Fruit fly (Drosophila melanogaster): ENCODE measurements around the gene CG5273.
A peak's percentile ranks its signal among the peaks of the same experiment; 100 is the strongest.

CG5273 gene

DNA sequence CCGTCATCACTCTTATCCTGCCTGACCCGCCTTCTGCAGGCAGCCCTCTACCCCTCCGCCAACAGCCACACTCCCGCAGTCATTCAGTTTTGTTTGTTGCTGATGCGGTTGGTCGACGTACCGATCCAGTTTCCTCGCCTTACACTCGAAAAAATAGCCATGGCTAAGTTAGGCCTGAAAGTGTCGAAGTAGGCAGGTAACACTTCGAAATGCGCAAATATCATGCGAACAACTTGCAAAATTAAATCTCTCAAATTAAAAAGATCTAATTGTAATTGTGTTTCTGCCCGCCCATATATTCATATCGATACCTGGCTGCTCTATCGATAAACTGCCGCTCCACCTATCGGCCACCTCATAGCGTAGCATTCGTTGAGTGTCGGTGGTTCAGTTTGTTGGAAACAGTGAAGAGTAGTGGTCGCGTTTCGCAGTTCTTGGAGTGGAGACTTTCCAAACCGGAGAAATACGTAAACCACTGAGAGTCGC, 10.3 kb downstream of the CG5273 start, which contains the start of gene fz3 (continued):
- TF ChIP-seq achi (GFP tag; optimal IDR thresholded peaks at IDR 0.05) (peak; percentile 64), esn (GFP tag; optimal IDR thresholded peaks at IDR 0.05) (peak; percentile 82), Sox15 (GFP tag; optimal IDR thresholded peaks at IDR 0.05) (no peak), CG10631 (GFP tag; optimal IDR thresholded peaks at IDR 0.05) (peak; percentile 77), pdm3 (GFP tag; optimal IDR thresholded peaks at IDR 0.05) (peak; percentile 76), CG8119 (GFP tag; IDR thresholded peaks at IDR 0.05) (peak; percentile 64; the same call in 2 of the 3 replicates), lz (GFP tag; optimal IDR thresholded peaks at IDR 0.05) (peak; percentile 81), net (GFP tag; optimal IDR thresholded peaks at IDR 0.05) (peak; percentile 76), Hr38 (GFP tag; optimal IDR thresholded peaks at IDR 0.05) (no peak), salr (GFP tag; optimal IDR thresholded peaks at IDR 0.05) (peak in 1 of 2 experiments; percentile 58), vri (GFP tag; optimal IDR thresholded peaks at IDR 0.05) (peak; percentile 76), Ets21C (GFP tag; optimal IDR thresholded peaks at IDR 0.05) (peak; percentile 65), Lpt (GFP tag; optimal IDR thresholded peaks at IDR 0.05) (peak; percentile 32), cyc (GFP tag; optimal IDR thresholded peaks at IDR 0.05) (peak; percentile 71), fkh (GFP tag; optimal IDR thresholded peaks at IDR 0.05) (no peak), dac (GFP tag; optimal IDR thresholded peaks at IDR 0.05) (peak; percentile 62), CG34406 (GFP tag; optimal IDR thresholded peaks at IDR 0.05) (peak; percentile 65), CG6276 (GFP tag; optimal IDR thresholded peaks at IDR 0.05) (peak; percentile 58), fd85E (GFP tag; optimal IDR thresholded peaks at IDR 0.05) (no peak), CG6792 (GFP tag; optimal IDR thresholded peaks at IDR 0.05) (peak; percentile 66)

dm6 chrX:771431-772064, 12.2 kb downstream of the CG5273 start:
- TF ChIP-seq CG15336 (GFP tag; IDR thresholded peaks at IDR 0.05) (no peak), vri (GFP tag; optimal IDR thresholded peaks at IDR 0.05) (no peak), CG10631 (GFP tag; optimal IDR thresholded peaks at IDR 0.05) (peak; percentile 10), CG6163 (GFP tag; IDR thresholded peaks at IDR 0.05) (0 out of 3 replicates have a peak, but pooled peaks have one; percentile 31), Met (GFP tag; optimal IDR thresholded peaks at IDR 0.05) (peak; percentile 13), CG1621 (tag; optimal IDR thresholded peaks at IDR 0.05) (peak; percentile 8), fd85E (GFP tag; optimal IDR thresholded peaks at IDR 0.05) (no peak), Sox14 (GFP tag; optimal IDR thresholded peaks at IDR 0.05) (no peak), Eip78C (GFP tag) (peak; percentile 53), CG9139 (GFP tag; optimal IDR thresholded peaks at IDR 0.05) (no peak), CG8319 (GFP tag; optimal IDR thresholded peaks at IDR 0.05) (no peak), Eip75B (GFP tag; optimal IDR thresholded peaks at IDR 0.05) (peak; percentile 0), CG3919 (GFP tag; optimal IDR thresholded peaks at IDR 0.05) (peak; percentile 19), lz (GFP tag; optimal IDR thresholded peaks at IDR 0.05) (no peak), Hr39 (GFP tag; optimal IDR thresholded peaks at IDR 0.05) (peak; percentile 13), esn (GFP tag; optimal IDR thresholded peaks at IDR 0.05) (peak; percentile 18), acj6 (GFP tag; optimal IDR thresholded peaks at IDR 0.05) (peak; percentile 2), Ets96B (tag; optimal IDR thresholded peaks at IDR 0.05) (peak; percentile 3), CG6792 (GFP tag; optimal IDR thresholded peaks at IDR 0.05) (peak; percentile 3), Sox102F (GFP tag; optimal IDR thresholded peaks at IDR 0.05) (no peak), CG6808 (GFP tag; optimal IDR thresholded peaks at IDR 0.05) (no peak), CG10669 (GFP tag; optimal IDR thresholded peaks at IDR 0.05) (peak; percentile 7), CG31627 (GFP tag; optimal IDR thresholded peaks at IDR 0.05) (peak; percentile 4), dac (GFP tag; optimal IDR thresholded peaks at IDR 0.05) (no peak), Gug (GFP tag; IDR thresholded peaks at IDR 0.05) (no peak), achi (GFP tag; optimal IDR thresholded peaks at IDR 0.05) (no peak), OdsH (GFP tag; optimal IDR thresholded peaks at IDR 0.05) (no peak), svp (GFP tag) (peak; percentile 19), ss (GFP tag; optimal IDR thresholded peaks at IDR 0.05) (no peak)
